Worm (Caenorhabditis elegans) whole organism, mixed stage, embryonic: ENCODE data around the gene K03H1.7.

Experiments
- blmp-1 ChIP-seq: fragments of 150-350 bp; optimal IDR thresholded peaks from 2 replicates; lab custom pipeline; 2014; ENCODE audit warnings: missing biosample characterization, missing genetic modification characterization
- ceh-39 ChIP-seq: fragments of 150-350 bp; optimal IDR thresholded peaks from 2 replicates; lab custom pipeline; 2014; ENCODE audit warnings: missing biosample characterization, missing genetic modification characterization
- nhr-28 ChIP-seq: fragments of 150-350 bp; optimal IDR thresholded peaks from 2 replicates; lab custom pipeline; 2014; ENCODE audit warnings: missing biosample characterization, missing genetic modification characterization
- nhr-76 ChIP-seq: sonication (generic microtip); optimal IDR thresholded peaks from 2 replicates; lab custom pipeline; 2017; ENCODE audit warnings: missing biosample characterization, missing genetic modification characterization
- pha-4 ChIP-seq: fragments of 150-350 bp; optimal IDR thresholded peaks from 2 replicates; lab custom pipeline; 2018; ENCODE audit warnings: missing biosample characterization, missing genetic modification reagents, missing genetic modification characterization
- snpc-4 ChIP-seq: fragments of 150-350 bp; optimal IDR thresholded peaks from 2 replicates; lab custom pipeline; 2014; ENCODE audit warnings: missing biosample characterization, missing genetic modification characterization
- sptf-1 ChIP-seq: sonication (generic microtip); optimal IDR thresholded peaks from 2 replicates; lab custom pipeline; 2017; ENCODE audit warnings: mild to moderate bottlenecking, missing genetic modification characterization, moderate library complexity, missing compliant biosample characterization
- unc-39 ChIP-seq: fragments of 150-350 bp; optimal IDR thresholded peaks from 2 replicates; lab custom pipeline; 2014; ENCODE audit warnings: missing biosample characterization, missing genetic modification characterization
- unc-62 ChIP-seq: fragments of 150-350 bp; optimal IDR thresholded peaks from 2 replicates; lab custom pipeline; 2014; ENCODE audit warnings: missing biosample characterization, missing genetic modification reagents, missing genetic modification characterization

DNA sequence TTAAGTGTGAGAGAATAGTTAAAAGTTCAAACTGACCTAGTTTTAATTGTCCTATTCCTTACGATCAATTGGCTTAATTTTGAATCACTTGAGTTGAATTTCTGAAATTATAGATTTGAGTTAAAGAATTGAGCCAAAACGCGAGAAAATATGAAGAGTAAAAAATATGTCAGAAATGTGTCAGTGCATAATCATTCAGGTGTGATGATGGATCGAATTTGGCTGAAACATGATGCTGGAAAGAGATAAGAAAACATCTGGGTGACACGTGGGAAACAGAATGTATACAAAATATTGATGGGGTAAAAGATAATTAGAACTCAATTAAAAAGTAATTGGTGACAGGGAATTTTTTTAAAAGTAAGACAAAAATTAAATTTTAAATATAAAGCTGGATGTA is 26.6 kb downstream of the K03H1.7 start, which contains the start of gene R10E12.2:
- TF ChIP-seq snpc-4 (no peak), unc-39 (no peak), pha-4 (tag; lab: Kevin White, UChicago) (no peak), unc-62 (GFP tag; lab: Kevin White, UChicago) (no peak), nhr-76 (tag; lab: Kevin White, UChicago) (no peak), ceh-39 (tag; lab: Kevin White, UChicago) (no peak), nhr-28 (tag; lab: Kevin White, UChicago) (no peak), blmp-1 (tag; lab: Kevin White, UChicago) (no peak), sptf-1 (tag; lab: Kevin White, UChicago) (no peak)
